Fruit fly (Drosophila melanogaster) whole organism, wandering third instar larva: ENCODE results near the gene pav.

ENCODE experiments used
- CG32264 ChIP-seq: fragments of 200-800 bp; sonication (Bioruptor generic); optimal IDR thresholded peaks from 2 replicates; lab custom pipeline; 2016; ENCODE audit warnings: missing biosample characterization, missing genetic modification characterization
- CG9705 ChIP-seq: fragments of 200-800 bp; sonication (Bioruptor generic); optimal IDR thresholded peaks from 2 replicates; lab custom pipeline; 2018; ENCODE audit warnings: missing biosample characterization, mild to moderate bottlenecking, missing genetic modification characterization
- Dif ChIP-seq: fragments of 200-275, 200-300 bp; sonication (Bioruptor generic); optimal IDR thresholded peaks from 2 replicates; lab custom pipeline; 2018; ENCODE audit warnings: missing biosample characterization, missing genetic modification characterization; ENCODE audit not compliant: partially characterized antibody
- GATAd ChIP-seq: sonication (Bioruptor generic); optimal IDR thresholded peaks from 2 replicates; lab custom pipeline; 2016; ENCODE audit warnings: missing biosample characterization, missing genetic modification characterization
- HLH106 ChIP-seq: fragments of 200-800 bp; optimal IDR thresholded peaks from 3 replicates; lab custom pipeline; 2019; ENCODE audit warnings: missing biosample characterization, mild to moderate bottlenecking, missing genetic modification characterization, moderate library complexity
- Hnf4 ChIP-seq: fragments of 200-800 bp; sonication (Bioruptor generic); optimal IDR thresholded peaks from 2 replicates; lab custom pipeline; 2016; ENCODE audit warnings: missing biosample characterization, mild to moderate bottlenecking, missing genetic modification characterization
- Hr78 ChIP-seq: fragments of >200 bp; optimal IDR thresholded peaks from 2 replicates; lab custom pipeline; 2017; ENCODE audit warnings: missing biosample characterization, missing genetic modification characterization
- Mio ChIP-seq: sonication (Bioruptor generic); optimal IDR thresholded peaks from 2 replicates; lab custom pipeline; 2016; ENCODE audit warnings: missing biosample characterization, missing genetic modification characterization
- Myc ChIP-seq: fragments of >200 bp; optimal IDR thresholded peaks from 2 replicates; lab custom pipeline; 2017
- N ChIP-seq: fragments of >200 bp; optimal IDR thresholded peaks from 2 replicates; lab custom pipeline; 2018; ENCODE audit warnings: missing biosample characterization, missing external identifiers, missing genetic modification characterization
- OdsH ChIP-seq: fragments of 200-800 bp; sonication (Bioruptor generic); optimal IDR thresholded peaks from 2 replicates; lab custom pipeline; 2016; ENCODE audit warnings: missing biosample characterization, mild to moderate bottlenecking, missing genetic modification characterization
- Rel ChIP-seq, 2 experiments: fragments of 200-800 bp; sonication (Bioruptor generic) in 1 of 2; optimal IDR thresholded peaks; 2 replicates in 1 of 2; 3 replicates in 1 of 2; lab custom pipeline; 2016 to 2019; ENCODE audit warnings: mild to moderate bottlenecking in 2 of 2, missing biosample characterization in 2 of 2, missing genetic modification characterization in 2 of 2, moderate library complexity in 1 of 2
- Sp1 ChIP-seq: fragments of 200-800 bp; sonication (Bioruptor generic); optimal IDR thresholded peaks from 3 replicates; lab custom pipeline; 2019; ENCODE audit warnings: missing biosample characterization, mild to moderate bottlenecking, missing genetic modification characterization, moderate library complexity
- Vsx2 ChIP-seq: fragments of 200-300, 225-300 bp; sonication (Bioruptor generic); optimal IDR thresholded peaks from 2 replicates; lab custom pipeline; 2018; ENCODE audit warnings: missing biosample characterization, missing genetic modification characterization; ENCODE audit not compliant: partially characterized antibody
- br ChIP-seq: fragments of 200-800 bp; sonication (Bioruptor generic); optimal IDR thresholded peaks from 2 replicates; lab custom pipeline; 2016; ENCODE audit warnings: missing biosample characterization, missing genetic modification characterization
- brk ChIP-seq: fragments of 200-800 bp; sonication (Bioruptor generic); optimal IDR thresholded peaks from 2 replicates; lab custom pipeline; 2016; ENCODE audit warnings: missing biosample characterization, mild to moderate bottlenecking, missing genetic modification characterization
- dmrt93B ChIP-seq: fragments of 200-800 bp; sonication (Bioruptor generic); optimal IDR thresholded peaks from 2 replicates; lab custom pipeline; 2018; ENCODE audit warnings: missing biosample characterization, mild to moderate bottlenecking, missing genetic modification characterization
- dsf ChIP-seq: sonication (Bioruptor generic); optimal IDR thresholded peaks from 2 replicates; lab custom pipeline; 2016; ENCODE audit warnings: missing biosample characterization, missing genetic modification characterization, borderline replicate concordance
- ey ChIP-seq: fragments of 200-800 bp; sonication (Bioruptor generic); optimal IDR thresholded peaks from 2 replicates; lab custom pipeline; 2016; ENCODE audit warnings: missing biosample characterization, missing genetic modification characterization
- foxo ChIP-seq, 2 experiments: fragments of 200-800 bp; sonication (Bioruptor generic); optimal IDR thresholded peaks; 2 replicates in 1 of 2; 3 replicates in 1 of 2; lab custom pipeline; 2016 to 2017; ENCODE audit warnings: missing biosample characterization in 2 of 2, missing genetic modification characterization in 2 of 2
- fru ChIP-seq: fragments of 200-800 bp; sonication (Bioruptor generic); optimal IDR thresholded peaks from 3 replicates; lab custom pipeline; 2016; ENCODE audit warnings: missing biosample characterization, mild to moderate bottlenecking, missing genetic modification characterization
- h ChIP-seq: fragments of 200-800 bp; sonication (Bioruptor generic); optimal IDR thresholded peaks from 3 replicates; lab custom pipeline; 2016; ENCODE audit warnings: missing biosample characterization, mild to moderate bottlenecking, missing genetic modification characterization
- jim ChIP-seq: fragments of 175-275, 200-325 bp; sonication (Bioruptor generic); optimal IDR thresholded peaks from 2 replicates; lab custom pipeline; 2016; ENCODE audit warnings: missing biosample characterization, mild to moderate bottlenecking, missing genetic modification characterization
- lola ChIP-seq: fragments of >200 bp; optimal IDR thresholded peaks from 2 replicates; lab custom pipeline; 2017; ENCODE audit warnings: missing biosample characterization, missing genetic modification characterization
- psq ChIP-seq: fragments of 200-800 bp; sonication (Bioruptor generic); optimal IDR thresholded peaks from 3 replicates; lab custom pipeline; 2017; ENCODE audit warnings: missing biosample characterization, mild to moderate bottlenecking, missing genetic modification characterization, moderate library complexity
- rgr ChIP-seq: fragments of 200-800 bp; sonication (Bioruptor generic); optimal IDR thresholded peaks from 3 replicates; lab custom pipeline; 2016; ENCODE audit warnings: missing biosample characterization, mild to moderate bottlenecking, missing genetic modification characterization
- sage ChIP-seq: fragments of 200-800 bp; sonication (Bioruptor generic); optimal IDR thresholded peaks from 2 replicates; lab custom pipeline; 2016; ENCODE audit warnings: missing biosample characterization, mild to moderate bottlenecking, missing genetic modification characterization
- sv ChIP-seq: fragments of 200-800 bp; sonication (Bioruptor generic); optimal IDR thresholded peaks from 3 replicates; lab custom pipeline; 2016; ENCODE audit warnings: missing biosample characterization, missing genetic modification characterization
- tai ChIP-seq: sonication (Bioruptor generic); optimal IDR thresholded peaks from 2 replicates; lab custom pipeline; 2016; ENCODE audit warnings: missing biosample characterization, missing genetic modification characterization
- usp ChIP-seq: fragments of >200 bp; optimal IDR thresholded peaks from 2 replicates; lab custom pipeline; 2017; ENCODE audit warnings: missing biosample characterization, missing genetic modification characterization
- woc ChIP-seq: sonication (Bioruptor generic); optimal IDR thresholded peaks from 2 replicates; lab custom pipeline; 2016; ENCODE audit warnings: missing biosample characterization, mild to moderate bottlenecking, missing genetic modification characterization

pav gene

DNA sequence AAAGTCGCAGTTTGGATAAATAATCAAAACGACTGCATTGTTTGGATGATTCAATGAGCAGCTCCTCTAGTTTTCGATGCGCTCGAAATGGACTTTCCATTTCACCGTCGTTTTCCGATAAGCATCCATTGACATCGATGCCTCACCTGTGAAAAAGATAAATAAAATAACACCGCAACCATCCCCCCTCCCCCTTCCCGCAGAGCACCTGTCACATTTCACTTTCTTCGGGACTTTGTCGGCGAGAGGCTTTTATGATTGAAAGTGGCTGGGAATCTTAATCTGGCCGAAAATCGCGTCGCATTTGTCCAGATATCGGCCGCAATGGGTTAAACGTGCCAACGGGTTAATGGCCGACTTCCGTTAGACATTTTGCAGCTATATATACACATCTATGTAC is 26.7 kb downstream of the pav start:
- TF ChIP-seq Myc (lab: Kevin White, UChicago) (no peak), dsf (GFP tag; lab: Kevin White, UChicago) (no peak), OdsH (GFP tag; lab: Kevin White, UChicago) (no peak), sv (GFP tag; lab: Kevin White, UChicago) (no peak), usp (GFP tag; lab: Kevin White, UChicago) (no peak), fru (no peak), Sp1 (no peak), woc (GFP tag; lab: Kevin White, UChicago) (no peak)
- TF ChIP-seq, all 38 proteins: peak for 0

DNA sequence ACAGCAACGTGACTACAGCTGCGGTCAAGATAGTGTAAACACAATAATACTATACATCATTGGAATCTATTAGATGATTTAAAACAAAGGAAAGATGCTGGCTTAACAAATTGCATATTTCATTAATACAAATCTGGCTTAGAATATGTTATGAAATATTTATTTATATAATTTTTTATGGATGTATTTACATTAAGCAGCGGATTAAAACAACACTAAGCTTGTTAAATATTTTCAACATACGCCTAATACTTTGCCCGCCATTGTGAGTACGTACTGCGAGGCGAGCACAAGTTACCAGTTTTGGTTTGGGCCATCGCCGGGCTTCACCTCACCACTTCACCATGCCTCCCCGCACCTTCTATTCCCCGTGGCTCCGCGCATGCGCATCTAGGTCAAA is 27.4 kb downstream of the pav start:
- no peak for TF ChIP-seq tai (GFP tag; lab: Kevin White, UChicago)
- no peak for TF ChIP-seq N
- TF ChIP-seq sage: peak; percentile 47
- no peak for TF ChIP-seq jim
- TF ChIP-seq woc (GFP tag; lab: Kevin White, UChicago): peak; percentile 53
- peak; percentile 55 for TF ChIP-seq brk
- peak; percentile 56 for TF ChIP-seq br (GFP tag; lab: Kevin White, UChicago)
- TF ChIP-seq Rel (GFP tag; optimal IDR thresholded peaks at IDR 0.05; lab: Kevin White, UChicago): peak; percentile 50
- peak; percentile 63 for TF ChIP-seq Rel (tag; optimal IDR thresholded peaks at IDR 0.05; lab: Kevin White, UChicago)
- no peak for TF ChIP-seq GATAd (GFP tag; lab: Kevin White, UChicago)
- peak; percentile 71 for TF ChIP-seq fru
- no peak for TF ChIP-seq Vsx2
- TF ChIP-seq Mio (GFP tag; lab: Kevin White, UChicago): no peak
- peak in 1 of 2 experiments; percentile 86 for TF ChIP-seq foxo (GFP tag; optimal IDR thresholded peaks at IDR 0.05; lab: Kevin White, UChicago)
- peak; percentile 83 for TF ChIP-seq h (GFP tag; lab: Kevin White, UChicago)
- TF ChIP-seq Myc (lab: Kevin White, UChicago): no peak
- TF ChIP-seq Sp1: peak; percentile 90
- TF ChIP-seq HLH106 (tag; lab: Kevin White, UChicago): peak; percentile 90
- TF ChIP-seq Hnf4 (GFP tag; lab: Kevin White, UChicago): peak; percentile 52
- peak; percentile 75 for TF ChIP-seq dmrt93B (GFP tag; lab: Kevin White, UChicago)
- TF ChIP-seq CG9705 (GFP tag; lab: Kevin White, UChicago): peak; percentile 61
- peak; percentile 86 for TF ChIP-seq OdsH (GFP tag; lab: Kevin White, UChicago)
- TF ChIP-seq sv (GFP tag; lab: Kevin White, UChicago): peak; percentile 3
- no peak for TF ChIP-seq Hr78 (GFP tag; lab: Kevin White, UChicago)
- peak; percentile 75 for TF ChIP-seq psq
- TF ChIP-seq rgr (GFP tag; lab: Kevin White, UChicago): peak; percentile 79
- TF ChIP-seq lola (GFP tag; lab: Kevin White, UChicago): no peak
- TF ChIP-seq ey (GFP tag; lab: Kevin White, UChicago): peak; percentile 55

DNA sequence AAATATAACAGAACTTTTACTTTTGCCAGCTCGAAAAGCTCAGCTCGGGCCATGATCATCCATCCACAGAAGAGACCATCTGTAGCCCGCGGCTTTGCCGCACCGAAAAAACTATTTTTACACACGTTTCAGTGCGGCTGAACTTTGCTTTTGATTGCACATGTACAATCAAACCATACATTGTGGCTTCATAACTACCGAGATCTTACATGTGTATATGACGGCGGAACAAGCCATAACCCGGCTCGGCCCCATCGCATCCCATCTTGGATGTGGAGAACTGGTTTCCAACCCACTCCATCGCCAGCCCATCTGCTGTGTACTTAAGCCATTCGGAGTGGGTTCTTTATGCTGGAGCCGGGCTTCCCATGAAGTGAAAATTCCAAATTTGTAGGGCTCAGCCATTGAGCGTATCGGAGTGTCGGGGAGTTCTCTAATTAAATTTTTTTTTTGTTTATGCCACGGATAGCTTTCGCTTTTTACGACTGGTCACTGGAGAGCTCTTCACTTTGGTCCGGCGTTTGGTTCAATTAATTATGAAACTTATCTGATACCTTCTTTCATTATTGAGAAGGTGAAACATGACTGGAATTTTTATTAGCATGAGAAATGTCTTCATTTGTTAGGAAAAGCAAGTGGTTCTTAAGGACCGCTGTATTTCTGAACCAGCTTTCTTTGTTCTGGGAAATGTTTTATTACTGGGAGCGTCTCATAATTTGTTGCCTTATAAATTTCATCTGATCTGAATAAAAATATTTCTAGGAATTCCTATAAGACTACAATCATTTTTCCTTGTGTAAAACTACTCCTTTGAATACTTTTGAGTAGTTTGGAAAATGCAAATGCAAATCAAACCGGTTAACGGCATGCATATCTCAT is 28.7 kb downstream of the pav start:
- TF ChIP-seq CG32264 (no peak), Rel (GFP tag; optimal IDR thresholded peaks at IDR 0.05; lab: Kevin White, UChicago) (no peak), Rel (tag; optimal IDR thresholded peaks at IDR 0.05; lab: Kevin White, UChicago) (peak; percentile 1)
- TF ChIP-seq, all 38 proteins: peak for 1

DNA sequence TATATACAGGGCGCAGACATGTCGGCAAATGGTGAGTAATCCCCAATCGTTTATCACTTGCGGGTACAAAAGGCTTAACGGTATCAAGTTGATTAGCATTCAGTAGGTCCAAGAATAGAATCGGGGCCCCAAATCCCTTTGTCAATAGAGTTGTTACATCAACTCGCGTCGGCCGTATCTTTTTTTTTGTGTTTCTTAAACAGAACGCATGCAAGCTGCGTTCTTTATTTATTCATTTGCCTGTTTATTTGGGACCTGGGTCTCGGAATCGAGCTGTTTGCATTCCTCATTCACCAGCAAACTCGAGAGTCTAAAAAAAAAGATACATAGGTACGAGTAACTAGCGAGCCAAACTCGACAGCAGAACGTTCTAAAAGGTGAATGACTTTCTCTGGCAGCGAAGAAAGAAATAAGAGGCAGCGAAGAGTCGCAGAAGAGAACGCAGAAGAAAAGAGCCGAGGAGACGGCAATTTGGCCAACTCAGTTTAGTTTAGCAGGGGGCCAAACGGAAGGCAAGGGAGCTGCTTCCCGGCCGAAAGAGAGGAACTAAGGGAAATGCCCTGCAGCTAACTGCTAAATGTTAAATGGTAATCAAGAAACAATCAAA is 29.7 kb downstream of the pav start:
- no peak for TF ChIP-seq Hnf4 (GFP tag; lab: Kevin White, UChicago)
- no peak for TF ChIP-seq Dif (GFP tag; lab: Kevin White, UChicago)
- TF ChIP-seq sv (GFP tag; lab: Kevin White, UChicago): no peak
- TF ChIP-seq psq: peak; percentile 10
- TF ChIP-seq, all 38 proteins: peak for 1
